Fruit fly (Drosophila melanogaster) whole organism, adult: ENCODE results near the gene CG6094.

Source experiments
- CG14711 ChIP-seq: fragments of 200-800 bp; sonication (Bioruptor generic); optimal IDR thresholded peaks from 2 replicates; lab custom pipeline; 2018; ENCODE audit warnings: missing biosample characterization, mild to moderate bottlenecking, missing genetic modification characterization, moderate library complexity
- CG1620 ChIP-seq: fragments of 200-800 bp; sonication (Bioruptor generic); optimal IDR thresholded peaks from 2 replicates; lab custom pipeline; 2016; ENCODE audit warnings: missing biosample characterization, missing genetic modification characterization
- Mnt ChIP-seq: fragments of 200-800 bp; sonication (Bioruptor generic); optimal IDR thresholded peaks from 2 replicates; lab custom pipeline; 2016; ENCODE audit warnings: missing biosample characterization, mild to moderate bottlenecking, missing genetic modification characterization
- ovo ChIP-seq: fragments of 200-800 bp; sonication (Bioruptor generic); optimal IDR thresholded peaks from 2 replicates; lab custom pipeline; 2016; ENCODE audit warnings: missing biosample characterization, missing genetic modification characterization

DNA sequence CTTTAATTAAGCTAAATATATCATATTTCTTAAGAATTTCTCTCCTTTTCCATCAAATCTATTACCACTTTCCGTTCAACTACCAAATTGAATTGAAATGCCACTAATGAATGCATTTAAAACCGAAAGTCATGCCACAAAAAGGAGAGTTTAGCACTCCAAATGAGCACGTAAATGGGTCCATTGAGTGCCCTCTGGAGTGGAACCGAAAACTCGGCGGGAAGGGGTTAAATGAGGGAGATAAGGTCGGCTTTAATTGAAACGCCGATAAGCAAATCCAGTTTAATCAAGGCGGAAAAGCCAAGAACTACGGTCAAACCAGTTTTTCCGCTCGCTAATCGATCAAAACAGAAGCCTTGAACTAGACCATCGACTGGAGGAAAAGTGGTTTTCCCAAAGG lies 1.5 kb upstream of the CG6094 start:
- TF ChIP-seq CG14711 (tag; lab: Kevin White, UChicago) (no peak), CG1620 (GFP tag; lab: Kevin White, UChicago) (no peak), Mnt (GFP tag; lab: Kevin White, UChicago) (no peak), ovo (GFP tag; lab: Kevin White, UChicago) (no peak)
